Fruit fly (Drosophila melanogaster): Measurements from ENCODE around the gene Sr-CIV.

DNA sequence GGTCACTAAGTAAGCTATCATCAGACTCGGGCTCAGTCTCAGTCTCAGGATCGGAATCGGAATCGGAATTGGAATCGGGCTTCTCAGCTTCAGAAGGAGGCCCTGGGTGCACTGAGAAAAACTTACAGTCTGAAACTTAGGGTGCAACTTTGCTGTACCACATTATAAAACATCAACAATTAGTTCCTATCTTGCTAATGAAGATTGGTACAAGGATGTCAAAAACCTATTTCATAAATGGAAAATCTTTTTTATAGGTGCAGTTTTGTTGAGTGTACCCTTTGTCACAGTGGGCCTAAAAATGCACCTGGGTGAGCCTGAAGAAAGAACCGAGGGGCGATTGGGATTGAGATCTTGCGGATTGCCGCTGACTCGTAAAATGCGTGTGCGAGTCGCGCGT lies 28.9 kb upstream of the Sr-CIV start:
- no peak for TF ChIP-seq h (optimal IDR thresholded peaks at IDR 0.05)
- no peak for TF ChIP-seq ttk (optimal IDR thresholded peaks at IDR 0.05)
- TF ChIP-seq psq (optimal IDR thresholded peaks at IDR 0.05) = no peak
